Worm (Caenorhabditis elegans): ENCODE measurements around the gene T04C9.1.
A peak's percentile ranks its signal among the peaks of the same experiment; 100 is the strongest.

The T04C9.1 gene

DNA sequence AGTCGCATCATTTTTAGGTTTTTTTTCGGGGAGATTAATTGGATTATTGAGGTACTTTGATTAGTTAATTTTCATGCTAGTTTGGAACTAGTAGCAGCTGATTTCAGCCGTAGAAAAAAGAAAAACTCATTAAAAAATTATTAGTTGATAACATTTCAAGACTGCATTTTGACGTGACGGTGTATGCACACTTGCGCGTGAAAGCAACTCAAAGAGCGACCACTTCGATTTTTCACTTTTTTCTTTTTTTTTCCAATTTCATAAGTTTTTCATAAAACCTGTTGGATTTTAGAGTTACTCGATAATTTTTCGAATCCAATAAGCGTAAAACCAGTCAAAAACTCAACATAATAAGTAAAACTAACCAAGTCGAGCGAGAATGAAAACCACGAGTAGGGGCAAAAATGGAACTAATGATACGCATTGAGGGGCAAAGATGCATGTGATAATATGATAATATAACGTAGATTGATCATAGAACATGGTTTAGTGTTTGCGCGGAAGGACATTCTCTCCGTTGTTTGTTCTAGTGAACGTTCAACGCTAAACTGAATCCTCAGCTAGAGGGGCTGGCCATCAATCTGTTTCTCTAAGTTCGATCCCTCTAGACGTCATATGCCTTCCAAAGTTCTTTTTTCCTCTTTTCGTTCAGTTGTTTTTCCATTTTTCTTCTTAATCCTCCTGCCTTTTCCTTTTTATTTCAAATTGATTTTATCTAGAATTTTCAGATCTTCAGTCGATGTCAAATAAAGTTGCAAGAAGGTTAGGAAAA is 44.7 kb upstream of the T04C9.1 start, which contains the start of the genes F25B5.6 and F25B5.3 (continued):
- TF ChIP-seq lin-13 (GFP tag; optimal IDR thresholded peaks at IDR 0.05) (no peak), hlh-11 (tag; optimal IDR thresholded peaks at IDR 0.05) (peak; percentile 44), hlh-30 (tag; optimal IDR thresholded peaks at IDR 0.05; ENCODE audit: insufficient read depth) (peak; percentile 76), unc-62 (GFP tag; optimal IDR thresholded peaks at IDR 0.05 in 1 of 2) (peak in 1 of 2 experiments; percentile 68), unc-62 (tag; optimal IDR thresholded peaks at IDR 0.05) (no peak)

ce11 chrIII:5948986-5949385 is 44.0 kb upstream of the T04C9.1 start:
- TF ChIP-seq ZK337.2 (GFP tag; IDR thresholded peaks at IDR 0.05) (no peak), D1046.2 (GFP tag; IDR thresholded peaks at IDR 0.05) (no peak), F10B5.3 (tag; optimal IDR thresholded peaks at IDR 0.05) (no peak), snpc-1.2 (GFP tag; IDR thresholded peaks at IDR 0.05) (no peak), dve-1 (tag; optimal IDR thresholded peaks at IDR 0.05; ENCODE audit: insufficient read depth) (peak; percentile 43), dmd-6 (GFP tag; IDR thresholded peaks at IDR 0.05) (peak; percentile 32; the same call in 1 of the 2 replicates), php-3 (GFP tag; IDR thresholded peaks at IDR 0.05) (peak; percentile 60; the same call in 1 of the 2 replicates)

ce11 chrIII:5949817-5950216 is 43.2 kb upstream of the T04C9.1 start:
- no peak for TF ChIP-seq nhr-25 (tag; optimal IDR thresholded peaks at IDR 0.05; ENCODE audit: borderline replicate concordance, insufficient read depth)
- peak in 1 of 2 experiments; percentile 56 for TF ChIP-seq daf-16 (GFP tag; optimal IDR thresholded peaks at IDR 0.05)
- no peak for TF ChIP-seq daf-16 (tag; optimal IDR thresholded peaks at IDR 0.05)
- TF ChIP-seq unc-62 (GFP tag; optimal IDR thresholded peaks at IDR 0.05 in 1 of 2) = peak in 1 of 2 experiments; percentile 94
- no peak for TF ChIP-seq unc-62 (tag; optimal IDR thresholded peaks at IDR 0.05)
- no peak for TF ChIP-seq tra-1 (GFP tag; IDR thresholded peaks at IDR 0.05)
- TF ChIP-seq vab-7 (GFP tag; IDR thresholded peaks at IDR 0.05) = no peak
- no peak; the same call in 1 of the 2 replicates for TF ChIP-seq lin-38 (GFP tag; IDR thresholded peaks at IDR 0.05)
- no peak for TF ChIP-seq daf-19 (GFP tag; conservative IDR thresholded peaks at IDR 0.05)
- TF ChIP-seq aha-1 (tag) = peak; percentile 94
- no peak for TF ChIP-seq fos-1 (tag; optimal IDR thresholded peaks at IDR 0.05)
- peak; percentile 76 for TF ChIP-seq fkh-10 (GFP tag; optimal IDR thresholded peaks at IDR 0.05)
- TF ChIP-seq ZK546.5 (tag; optimal IDR thresholded peaks at IDR 0.05) = no peak
- TF ChIP-seq ceh-62 (tag; optimal IDR thresholded peaks at IDR 0.05) = no peak
- TF ChIP-seq ceh-44 (GFP tag; IDR thresholded peaks at IDR 0.05) = no peak
- no peak for TF ChIP-seq mdl-1 (tag; optimal IDR thresholded peaks at IDR 0.05)
- TF ChIP-seq Y105C5A.15 (GFP tag; IDR thresholded peaks at IDR 0.05) = no peak
- TF ChIP-seq cey-2 (tag; optimal IDR thresholded peaks at IDR 0.05; ENCODE audit: borderline replicate concordance, insufficient read depth) = no peak
- no peak for TF ChIP-seq dmd-9 (GFP tag; IDR thresholded peaks at IDR 0.05)
- TF ChIP-seq mep-1 (tag; optimal IDR thresholded peaks at IDR 0.05) = peak; percentile 54
- TF ChIP-seq lsy-2 (tag; optimal IDR thresholded peaks at IDR 0.05) = peak in 1 of 2 experiments; percentile 44
- TF ChIP-seq mdt-29 (GFP tag; IDR thresholded peaks at IDR 0.05) = no peak
- no peak for TF ChIP-seq F44E2.7 (GFP tag; IDR thresholded peaks at IDR 0.05)
- no peak for TF ChIP-seq R02D3.7 (tag; optimal IDR thresholded peaks at IDR 0.05)
- no peak for TF ChIP-seq nhr-41 (GFP tag; IDR thresholded peaks at IDR 0.05)
- no peak for TF ChIP-seq F10B5.3 (tag; optimal IDR thresholded peaks at IDR 0.05)
- no peak for TF ChIP-seq sdz-12 (GFP tag; optimal IDR thresholded peaks at IDR 0.05)
- TF ChIP-seq zip-2 (tag; optimal IDR thresholded peaks at IDR 0.05) = no peak
- TF ChIP-seq ama-1 (optimal IDR thresholded peaks at IDR 0.05) = no peak
- no peak for TF ChIP-seq gei-8 (GFP tag; optimal IDR thresholded peaks at IDR 0.05)
- TF ChIP-seq lin-39 (tag; optimal IDR thresholded peaks at IDR 0.05) = no peak
- no peak for TF ChIP-seq zfp-3 (GFP tag; conservative IDR thresholded peaks at IDR 0.05)
- TF ChIP-seq pha-4 (GFP tag; IDR thresholded peaks at IDR 0.05) = peak; percentile 42; the same call in 1 of the 2 replicates
- no peak for TF ChIP-seq pha-4 (tag; optimal IDR thresholded peaks at IDR 0.05)
- TF ChIP-seq Y75B8A.6 (GFP tag; IDR thresholded peaks at IDR 0.05) = no peak
- peak; percentile 36 for TF ChIP-seq rbr-2 (tag; optimal IDR thresholded peaks at IDR 0.05)
- no peak for TF ChIP-seq nhr-76 (tag; optimal IDR thresholded peaks at IDR 0.05)

All from whole organism, L4 larva.